Worm (Caenorhabditis elegans) whole organism, L2 larva: ENCODE results near the gene twk-7.

ENCODE experiments used
- C34F6.9 ChIP-seq: fragments of 150-350 bp; optimal IDR thresholded peaks from 2 replicates; lab custom pipeline; 2014; ENCODE audit warnings: missing biosample characterization, missing genetic modification characterization
- F13H6.1 ChIP-seq: sonication (generic microtip); optimal IDR thresholded peaks from 2 replicates; lab custom pipeline; 2016; ENCODE audit warnings: missing genetic modification characterization, missing compliant biosample characterization
- R02D3.7 ChIP-seq: fragments of 150-350 bp; optimal IDR thresholded peaks from 2 replicates; lab custom pipeline; 2014; ENCODE audit warnings: missing biosample characterization, missing genetic modification characterization
- Y55F3AM.14 ChIP-seq: fragments of 200-800 bp; sonication (Bioruptor generic); optimal IDR thresholded peaks from 2 replicates; lab custom pipeline; 2018; ENCODE audit warnings: mild to moderate bottlenecking, missing genetic modification characterization, missing compliant biosample characterization
- ZK546.5 ChIP-seq: sonication (generic microtip); optimal IDR thresholded peaks from 2 replicates; lab custom pipeline; 2017; ENCODE audit warnings: missing biosample characterization, missing genetic modification characterization
- aly-2 ChIP-seq: fragments of 150-350 bp; optimal IDR thresholded peaks from 2 replicates; lab custom pipeline; 2014; ENCODE audit warnings: missing biosample characterization, missing genetic modification characterization
- blmp-1 ChIP-seq: sonication (generic microtip); optimal IDR thresholded peaks from 2 replicates; lab custom pipeline; 2017; ENCODE audit warnings: missing genetic modification characterization, mild to moderate bottlenecking, missing compliant biosample characterization, antibody characterized with exemption, moderate library complexity; ENCODE audit not compliant: insufficient read depth
- ceh-16 ChIP-seq: fragments of 150-350 bp; optimal IDR thresholded peaks from 2 replicates; lab custom pipeline; 2014; ENCODE audit warnings: missing biosample characterization, missing genetic modification characterization
- crh-2 ChIP-seq: sonication (generic microtip); optimal IDR thresholded peaks from 2 replicates; lab custom pipeline; 2017; ENCODE audit warnings: missing biosample characterization, missing genetic modification characterization
- dmd-4 ChIP-seq: sonication (generic microtip); optimal IDR thresholded peaks from 2 replicates; lab custom pipeline; 2017; ENCODE audit warnings: missing biosample characterization, missing genetic modification characterization
- egl-27 ChIP-seq: sonication (generic microtip); optimal IDR thresholded peaks from 3 replicates; lab custom pipeline; 2017; ENCODE audit warnings: missing biosample characterization, missing genetic modification reagents, missing genetic modification characterization
- elt-1 ChIP-seq: fragments of 150-350 bp; optimal IDR thresholded peaks from 2 replicates; lab custom pipeline; 2014; ENCODE audit warnings: missing biosample characterization, missing genetic modification characterization
- lin-11 ChIP-seq: fragments of 150-350 bp; sonication (generic microtip); optimal IDR thresholded peaks from 2 replicates; lab custom pipeline; 2014; ENCODE audit warnings: missing biosample characterization, missing genetic modification characterization, inconsistent platforms, mixed read lengths
- lin-13 ChIP-seq: fragments of 150-350 bp; optimal IDR thresholded peaks from 2 replicates; lab custom pipeline; 2014; ENCODE audit warnings: missing biosample characterization, missing genetic modification reagents, missing genetic modification characterization
- lin-39 ChIP-seq: fragments of 150-350 bp; optimal IDR thresholded peaks from 2 replicates; lab custom pipeline; 2014; ENCODE audit warnings: missing biosample characterization, missing genetic modification reagents, missing genetic modification characterization
- mab-5 ChIP-seq: fragments of 150-350 bp; optimal IDR thresholded peaks from 2 replicates; lab custom pipeline; 2014; ENCODE audit warnings: missing biosample characterization, missing genetic modification characterization
- mbf-1 ChIP-seq: sonication (generic microtip); optimal IDR thresholded peaks from 2 replicates; lab custom pipeline; 2017; ENCODE audit warnings: missing biosample characterization, missing genetic modification characterization
- mdl-1 ChIP-seq, 2 experiments: fragments of 150-350 bp in 1 of 2; sonication (generic microtip) in 1 of 2; optimal IDR thresholded peaks; 2 replicates each; lab custom pipeline; 2017; ENCODE audit warnings: missing biosample characterization in 2 of 2, missing genetic modification characterization in 2 of 2
- nhr-11 ChIP-seq: fragments of 150-350 bp; optimal IDR thresholded peaks from 2 replicates; lab custom pipeline; 2014; ENCODE audit warnings: missing biosample characterization, missing genetic modification characterization
- nhr-129 ChIP-seq: fragments of 150-350 bp; optimal IDR thresholded peaks from 2 replicates; lab custom pipeline; 2014; ENCODE audit warnings: missing biosample characterization, missing genetic modification characterization
- nhr-21 ChIP-seq: fragments of 150-350 bp; optimal IDR thresholded peaks from 2 replicates; lab custom pipeline; 2014; ENCODE audit warnings: missing biosample characterization, missing genetic modification characterization
- nhr-23 ChIP-seq: fragments of 150-350 bp; optimal IDR thresholded peaks from 2 replicates; lab custom pipeline; 2014; ENCODE audit warnings: missing biosample characterization, missing genetic modification reagents, missing genetic modification characterization
- nhr-237 ChIP-seq: fragments of 150-350 bp; optimal IDR thresholded peaks from 2 replicates; lab custom pipeline; 2014; ENCODE audit warnings: missing biosample characterization, missing genetic modification characterization
- nhr-25 ChIP-seq: fragments of 150-350 bp; sonication (generic microtip); optimal IDR thresholded peaks from 3 replicates; lab custom pipeline; 2014; ENCODE audit warnings: missing biosample characterization, missing genetic modification characterization
- nhr-6 ChIP-seq: fragments of 150-350 bp; optimal IDR thresholded peaks from 2 replicates; lab custom pipeline; 2014; ENCODE audit warnings: missing biosample characterization, missing genetic modification characterization
- nhr-77 ChIP-seq: fragments of 150-350 bp; optimal IDR thresholded peaks from 2 replicates; lab custom pipeline; 2014; ENCODE audit warnings: missing biosample characterization, missing genetic modification characterization
- peb-1 ChIP-seq: fragments of 150-350 bp; optimal IDR thresholded peaks from 2 replicates; lab custom pipeline; 2014; ENCODE audit warnings: missing biosample characterization, missing genetic modification characterization
- sem-4 ChIP-seq: fragments of 150-350 bp; optimal IDR thresholded peaks from 2 replicates; lab custom pipeline; 2014; ENCODE audit warnings: missing biosample characterization, missing genetic modification reagents, missing genetic modification characterization
- sma-3 ChIP-seq: sonication (generic microtip); optimal IDR thresholded peaks from 2 replicates; lab custom pipeline; 2016; ENCODE audit warnings: missing genetic modification reagents, missing genetic modification characterization, missing compliant biosample characterization
- unc-39 ChIP-seq: fragments of 150-350 bp; optimal IDR thresholded peaks from 2 replicates; lab custom pipeline; 2014; ENCODE audit warnings: missing biosample characterization, missing genetic modification characterization
- unc-62 ChIP-seq: fragments of 150-350 bp; optimal IDR thresholded peaks from 2 replicates; lab custom pipeline; 2014; ENCODE audit warnings: missing biosample characterization, missing genetic modification reagents, missing genetic modification characterization
- zag-1 ChIP-seq: fragments of 150-350 bp; optimal IDR thresholded peaks from 2 replicates; lab custom pipeline; 2014; ENCODE audit warnings: missing biosample characterization, missing genetic modification characterization
- ztf-1 ChIP-seq: fragments of 200-800 bp; sonication (Bioruptor generic); conservative IDR thresholded peaks from 2 replicates; pipeline ENCODE4 v1.3.6; 2022; ENCODE audit warnings: missing genetic modification characterization, missing compliant biosample characterization
- ztf-11 ChIP-seq: sonication (generic microtip); optimal IDR thresholded peaks from 2 replicates; lab custom pipeline; 2017; ENCODE audit warnings: missing biosample characterization, missing genetic modification characterization
- ztf-4 ChIP-seq: fragments of 150-350 bp; optimal IDR thresholded peaks from 2 replicates; lab custom pipeline; 2014; ENCODE audit warnings: missing biosample characterization, missing genetic modification characterization

The twk-7 gene

DNA sequence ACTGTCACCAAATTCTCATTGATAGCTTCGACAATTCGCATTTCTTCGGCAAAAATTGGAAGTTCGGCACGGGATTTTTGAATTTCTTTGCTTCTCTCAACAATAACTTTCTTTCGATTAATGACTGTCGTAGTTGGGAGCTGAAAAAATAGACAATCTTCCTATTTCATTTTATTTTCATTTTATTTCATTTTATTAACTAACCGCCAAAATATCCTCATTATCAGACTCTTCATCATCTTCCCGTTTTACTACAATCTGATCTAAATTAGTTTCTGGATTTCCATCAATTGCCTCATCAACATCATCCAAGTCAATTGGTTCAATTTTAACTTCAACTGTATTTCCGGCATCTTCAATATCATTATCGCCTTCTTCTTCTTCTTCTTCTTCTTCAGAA is 30.0 kb downstream of the twk-7 start:
- no peak for TF ChIP-seq unc-62 (GFP tag; lab: Kevin White, UChicago)
- no peak for TF ChIP-seq mdl-1 (tag; optimal IDR thresholded peaks at IDR 0.05; lab: Kevin White, UChicago)
- TF ChIP-seq F13H6.1, result no peak
- TF ChIP-seq nhr-6 (tag; lab: Kevin White, UChicago), result no peak

DNA sequence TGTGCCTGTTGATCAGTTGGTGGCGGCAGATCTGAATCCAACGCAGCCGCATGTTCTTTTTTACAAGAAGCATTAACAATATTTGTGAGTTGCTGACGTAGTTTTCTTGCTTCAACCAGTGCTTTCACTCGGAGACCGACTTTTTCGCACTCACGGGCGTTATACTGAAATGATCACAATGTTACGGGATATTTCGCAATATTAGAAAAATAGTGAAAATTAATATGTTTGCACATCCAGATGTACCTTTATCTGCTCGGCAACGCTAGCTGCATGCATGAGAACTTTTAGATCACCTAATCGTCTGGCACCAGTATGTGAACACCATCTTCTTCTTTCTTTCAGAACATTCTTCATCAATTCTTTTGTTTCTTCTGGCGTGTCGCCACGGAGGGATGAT is 32.3 kb downstream of the twk-7 start:
- TF ChIP-seq nhr-237 (no peak), elt-1 (tag; lab: Kevin White, UChicago) (no peak), ztf-1 (GFP tag; lab: Robert Waterston, UW) (no peak), peb-1 (tag; lab: Kevin White, UChicago) (no peak), lin-39 (tag; lab: Kevin White, UChicago) (no peak), ztf-4 (tag; lab: Kevin White, UChicago) (no peak), nhr-11 (no peak)
- TF ChIP-seq, all 48 proteins: peak for 0

DNA sequence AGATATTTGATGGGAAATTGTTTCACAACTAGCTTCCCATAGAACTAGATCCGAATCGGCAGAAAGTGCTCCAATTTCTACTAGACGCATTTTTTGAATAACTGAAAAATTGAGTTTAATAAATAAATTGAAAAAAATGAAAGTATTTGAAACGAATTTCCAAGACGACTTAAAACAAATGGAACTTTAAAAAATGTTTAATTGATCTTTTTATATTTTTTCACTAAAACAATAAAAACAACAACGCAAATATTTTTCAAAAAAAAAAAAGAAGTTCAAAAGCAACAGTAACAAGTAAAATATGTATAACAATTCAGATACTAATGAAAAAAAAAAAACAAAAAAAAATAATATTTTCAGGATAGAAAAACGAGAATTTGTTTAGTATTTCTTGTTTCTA is 33.9 kb downstream of the twk-7 start, which contains the start of gene C06E1.9:
Gene C06E1.9, minus strand, starts transcription at position 101 of the 400 bp plus-strand sequence.
- no peak for TF ChIP-seq elt-1 (tag; lab: Kevin White, UChicago)
- no peak for TF ChIP-seq F13H6.1
- no peak for TF ChIP-seq nhr-23 (tag; lab: Kevin White, UChicago)
- no peak for TF ChIP-seq unc-39 (tag; lab: Kevin White, UChicago)
- TF ChIP-seq C34F6.9 (tag; lab: Kevin White, UChicago), result no peak
- no peak for TF ChIP-seq nhr-237
- TF ChIP-seq R02D3.7 (tag; lab: Kevin White, UChicago), result no peak
- TF ChIP-seq ztf-4 (tag; lab: Kevin White, UChicago), result no peak
- no peak for TF ChIP-seq crh-2 (tag; lab: Kevin White, UChicago)
- TF ChIP-seq nhr-129 (tag; lab: Kevin White, UChicago), result no peak
- TF ChIP-seq mdl-1 (tag; optimal IDR thresholded peaks at IDR 0.05; lab: Kevin White, UChicago), result no peak
- TF ChIP-seq ZK546.5 (tag; lab: Kevin White, UChicago), result no peak
- TF ChIP-seq sma-3 (GFP tag; lab: Kevin White, UChicago), result no peak
- TF ChIP-seq aly-2 (tag; lab: Kevin White, UChicago), result no peak
- TF ChIP-seq lin-13 (GFP tag; lab: Kevin White, UChicago), result no peak
- TF ChIP-seq Y55F3AM.14, result no peak
- no peak for TF ChIP-seq mab-5 (tag; lab: Kevin White, UChicago)
- TF ChIP-seq ztf-11 (tag; lab: Kevin White, UChicago), result no peak
- TF ChIP-seq unc-62 (GFP tag; lab: Kevin White, UChicago), result no peak

DNA sequence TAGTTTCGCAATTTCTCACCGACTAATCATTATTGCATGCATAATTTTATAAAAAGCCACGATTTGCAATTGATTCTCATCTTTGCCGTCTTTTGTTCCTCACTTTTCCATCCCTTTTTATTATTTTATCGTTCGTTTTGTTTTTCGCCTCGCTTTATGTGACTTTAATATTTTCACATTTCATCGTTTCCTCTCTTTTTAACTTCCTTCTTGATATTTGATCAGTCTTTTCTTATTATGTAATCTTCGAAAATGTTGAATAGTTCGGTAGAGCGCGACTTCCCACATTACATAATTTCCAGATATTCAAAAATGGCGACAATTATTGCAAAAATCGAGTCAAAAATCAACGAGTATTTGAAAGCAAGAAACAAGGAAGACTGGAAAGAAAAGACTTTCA is 38.0 kb downstream of the twk-7 start, which contains the start of gene C06E1.1:
Gene C06E1.1, plus strand, starts transcription at position 301 of the 400 bp plus-strand sequence.
- TF ChIP-seq blmp-1 (tag; lab: Kevin White, UChicago) (no peak), dmd-4 (tag; lab: Kevin White, UChicago) (no peak), nhr-77 (no peak), unc-39 (tag; lab: Kevin White, UChicago) (no peak), lin-39 (tag; lab: Kevin White, UChicago) (no peak), nhr-129 (tag; lab: Kevin White, UChicago) (no peak), ceh-16 (tag; lab: Kevin White, UChicago) (no peak), ZK546.5 (tag; lab: Kevin White, UChicago) (no peak), R02D3.7 (tag; lab: Kevin White, UChicago) (no peak), sem-4 (tag; lab: Kevin White, UChicago) (no peak), ztf-11 (tag; lab: Kevin White, UChicago) (no peak), nhr-11 (no peak), crh-2 (tag; lab: Kevin White, UChicago) (no peak)

DNA sequence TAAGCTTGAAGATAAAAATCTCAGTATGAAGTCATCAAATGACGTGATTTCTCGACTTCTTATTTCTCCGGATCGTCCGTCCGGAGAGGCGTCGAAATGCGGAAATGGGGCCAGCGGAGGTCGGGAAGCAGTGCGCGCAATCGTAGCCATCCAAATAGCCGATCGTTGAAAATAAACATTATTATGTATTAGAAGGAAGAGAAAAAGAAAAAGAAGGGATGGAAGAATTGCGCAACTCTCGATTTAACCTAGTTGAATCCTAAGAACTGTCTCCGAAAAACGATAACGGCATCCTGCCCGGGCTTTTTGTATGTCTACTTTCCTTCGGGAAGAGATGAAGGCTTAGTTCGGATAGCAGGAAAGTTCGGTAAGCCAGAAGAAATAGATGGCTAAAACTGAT is 41.4 kb downstream of the twk-7 start:
- TF ChIP-seq nhr-237 (no peak), mbf-1 (tag; lab: Kevin White, UChicago) (no peak), ZK546.5 (tag; lab: Kevin White, UChicago) (no peak)

DNA sequence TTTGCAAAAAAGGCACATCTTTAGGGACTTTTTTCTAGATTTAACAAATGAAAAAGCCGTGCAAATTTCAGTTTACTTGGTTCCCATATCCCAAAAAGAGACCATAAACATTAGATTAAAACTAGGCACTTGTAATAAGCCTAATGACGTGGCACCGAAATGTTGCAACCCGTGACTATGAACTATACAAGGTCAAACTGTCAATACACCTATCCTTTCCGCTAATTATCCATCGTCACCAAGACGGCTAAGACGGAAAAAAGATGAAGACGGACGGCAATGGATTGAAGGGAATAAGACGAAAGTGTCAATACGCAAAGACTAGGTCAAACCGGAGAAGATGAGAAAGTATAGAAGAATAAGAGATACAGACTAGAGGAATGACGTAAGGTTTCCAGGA is 44.6 kb downstream of the twk-7 start:
- TF ChIP-seq egl-27 (peak; percentile 48), crh-2 (tag; lab: Kevin White, UChicago) (peak; percentile 55), elt-1 (tag; lab: Kevin White, UChicago) (no peak), mbf-1 (tag; lab: Kevin White, UChicago) (no peak), nhr-25 (tag; lab: Kevin White, UChicago) (peak; percentile 15), lin-11 (tag; lab: Kevin White, UChicago) (no peak), sma-3 (GFP tag; lab: Kevin White, UChicago) (peak; percentile 4), unc-39 (tag; lab: Kevin White, UChicago) (no peak), nhr-129 (tag; lab: Kevin White, UChicago) (peak; percentile 34), ZK546.5 (tag; lab: Kevin White, UChicago) (no peak), ztf-4 (tag; lab: Kevin White, UChicago) (no peak), nhr-21 (tag; lab: Kevin White, UChicago) (peak; percentile 27), zag-1 (tag; lab: Kevin White, UChicago) (no peak)
